Worm (Caenorhabditis elegans): ENCODE data around the gene C14B9.2.

DNA sequence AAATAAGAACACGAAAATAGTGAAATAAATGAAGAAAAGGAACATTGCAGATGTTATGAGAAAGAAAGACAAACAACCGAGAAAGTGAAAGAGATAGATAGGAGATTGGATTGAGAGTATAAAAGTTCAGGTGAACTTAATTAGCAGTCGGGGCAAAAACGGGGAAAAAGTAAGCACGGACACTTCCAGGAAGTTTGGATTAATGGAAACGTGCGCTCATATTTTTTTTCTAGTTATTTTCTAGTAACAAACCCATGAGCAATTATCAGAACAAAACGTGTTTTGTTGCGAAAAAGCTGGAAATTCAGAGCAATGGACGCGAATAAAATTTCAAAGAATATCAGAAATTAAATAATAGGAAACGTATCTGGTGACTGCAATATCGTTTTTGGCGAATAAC lies 11.5 kb upstream of the C14B9.2 start:
- TF ChIP-seq F44E2.7 (GFP tag; IDR thresholded peaks at IDR 0.05) (no peak), ama-1 (optimal IDR thresholded peaks at IDR 0.05) (no peak), nhr-10 (tag; optimal IDR thresholded peaks at IDR 0.05) (no peak), Y5F2A.4 (GFP tag; optimal IDR thresholded peaks at IDR 0.05) (no peak), tra-1 (GFP tag; IDR thresholded peaks at IDR 0.05) (no peak), lim-7 (GFP tag; IDR thresholded peaks at IDR 0.05) (no peak), nhr-237 (tag; optimal IDR thresholded peaks at IDR 0.05) (no peak)
